Worm (Caenorhabditis elegans): ENCODE results near the gene C17B7.10.
A peak's percentile ranks its signal among the peaks of the same experiment; 100 is the strongest.

C17B7.10 gene

ce11 chrV:3320432-3320831, 21.4 kb downstream of the C17B7.10 start, which contains the start of gene C17B7.14:
Gene C17B7.14, minus strand, starts transcription at chrV:3320532.
- no peak for TF ChIP-seq fkh-3 (tag; optimal IDR thresholded peaks at IDR 0.05)
- no peak for TF ChIP-seq ZK185.1 (tag; optimal IDR thresholded peaks at IDR 0.05; ENCODE audit: poor library complexity, severe bottlenecking)
- TF ChIP-seq ztf-25 (GFP tag; IDR thresholded peaks at IDR 0.05), result no peak
- TF ChIP-seq die-1 (tag; optimal IDR thresholded peaks at IDR 0.05), result no peak
- no peak for TF ChIP-seq bed-1 (GFP tag; IDR thresholded peaks at IDR 0.05)
- TF ChIP-seq Y53F4B.3 (GFP tag; IDR thresholded peaks at IDR 0.05), result no peak
- TF ChIP-seq ceh-27 (GFP tag; optimal IDR thresholded peaks at IDR 0.05), result no peak
- TF ChIP-seq ets-4 (GFP tag; optimal IDR thresholded peaks at IDR 0.05), result no peak
- no peak for TF ChIP-seq B0336.3 (GFP tag; IDR thresholded peaks at IDR 0.05)
- TF ChIP-seq egl-18 (GFP tag; IDR thresholded peaks at IDR 0.05), result no peak
- TF ChIP-seq unc-130 (GFP tag; optimal IDR thresholded peaks at IDR 0.05), result no peak
- TF ChIP-seq Y53G8AR.9 (GFP tag; conservative IDR thresholded peaks at IDR 0.05), result no peak

ce11 chrV:3320005-3320404, 21.8 kb downstream of the C17B7.10 start, which contains the start of gene F35F10.14:
Gene F35F10.14, minus strand, starts transcription at chrV:3320105.
- TF ChIP-seq ztf-28 (GFP tag; IDR thresholded peaks at IDR 0.05) (0 out of 2 replicates have a peak, but pooled peaks have one; percentile 26), lir-1 (GFP tag; conservative IDR thresholded peaks at IDR 0.05) (no peak), ztf-25 (GFP tag; IDR thresholded peaks at IDR 0.05) (no peak)

- TF ChIP-seq madf-6 (GFP tag; IDR thresholded peaks at IDR 0.05) (no peak), efl-1 (GFP tag; optimal IDR thresholded peaks at IDR 0.05) (no peak), T26A5.8 (tag; optimal IDR thresholded peaks at IDR 0.05) (no peak)
Measured at ce11 chrV:3318975-3319374, 22.8 kb downstream of the C17B7.10 start, which contains the start of gene F35F10.13. Gene F35F10.13, minus strand, starts transcription at chrV:3319075.

- no peak for TF ChIP-seq nhr-120 (GFP tag; IDR thresholded peaks at IDR 0.05)
- TF ChIP-seq fkh-3 (tag; optimal IDR thresholded peaks at IDR 0.05), result no peak
- TF ChIP-seq madf-3 (GFP tag; IDR thresholded peaks at IDR 0.05), result 0 out of 2 replicates have a peak, but pooled peaks have one; percentile 50
- TF ChIP-seq bed-1 (GFP tag; IDR thresholded peaks at IDR 0.05), result 0 out of 2 replicates have a peak, but pooled peaks have one; percentile 84
Measured at ce11 chrV:3316108-3316507, 25.7 kb downstream of the C17B7.10 start, which contains the start of gene F35F10.1. Gene F35F10.1, plus strand, starts transcription at chrV:3316307.

- TF ChIP-seq attf-3 (GFP tag; conservative IDR thresholded peaks at IDR 0.05), result peak; percentile 42
- peak; percentile 97 for TF ChIP-seq dox-1 (GFP tag; IDR thresholded peaks at IDR 0.05)
- no peak for TF ChIP-seq ama-1 (optimal IDR thresholded peaks at IDR 0.05)
- no peak for TF ChIP-seq ama-1 (GFP tag; optimal IDR thresholded peaks at IDR 0.05)
- TF ChIP-seq rcor-1 (GFP tag; IDR thresholded peaks at IDR 0.05), result peak; percentile 49; the same call in 1 of the 2 replicates
- TF ChIP-seq chd-7 (tag; optimal IDR thresholded peaks at IDR 0.05), result peak; percentile 8
- peak; percentile 57; the same call in 1 of the 2 replicates for TF ChIP-seq let-526 (GFP tag; IDR thresholded peaks at IDR 0.05)
- TF ChIP-seq madf-3 (GFP tag; IDR thresholded peaks at IDR 0.05), result no peak; the same call in 1 of the 2 replicates
- TF ChIP-seq F55B11.4 (tag; optimal IDR thresholded peaks at IDR 0.05; ENCODE audit: borderline replicate concordance, insufficient read depth), result no peak
- peak; percentile 65 for TF ChIP-seq attf-5 (GFP tag; optimal IDR thresholded peaks at IDR 0.05)
- peak; percentile 21 for TF ChIP-seq ztf-26 (tag; optimal IDR thresholded peaks at IDR 0.05)
- TF ChIP-seq ZK185.1 (tag; optimal IDR thresholded peaks at IDR 0.05; ENCODE audit: poor library complexity, severe bottlenecking), result peak; percentile 51
- peak; percentile 47; the same call in 1 of the 2 replicates for TF ChIP-seq cebp-1 (GFP tag; IDR thresholded peaks at IDR 0.05)
- TF ChIP-seq cebp-1 (tag; optimal IDR thresholded peaks at IDR 0.05), result no peak
- TF ChIP-seq Y56A3A.18 (GFP tag; IDR thresholded peaks at IDR 0.05), result peak; percentile 51; the same call in 1 of the 2 replicates
- TF ChIP-seq hlh-26 (GFP tag; conservative IDR thresholded peaks at IDR 0.05), result no peak
- TF ChIP-seq F33H1.4 (GFP tag; IDR thresholded peaks at IDR 0.05), result no peak
- peak; percentile 73 for TF ChIP-seq nhr-80 (tag; optimal IDR thresholded peaks at IDR 0.05)
- no peak for TF ChIP-seq let-607 (tag; optimal IDR thresholded peaks at IDR 0.05)
- TF ChIP-seq K12H6.12 (tag; optimal IDR thresholded peaks at IDR 0.05), result peak; percentile 52
- TF ChIP-seq ztf-25 (GFP tag; IDR thresholded peaks at IDR 0.05), result no peak
- TF ChIP-seq ceh-27 (GFP tag; optimal IDR thresholded peaks at IDR 0.05), result peak; percentile 63
- TF ChIP-seq F22D6.2 (tag; optimal IDR thresholded peaks at IDR 0.05), result peak; percentile 69
- TF ChIP-seq Y95B8A.8 (GFP tag; IDR thresholded peaks at IDR 0.05), result no peak
- TF ChIP-seq lin-54 (GFP tag; optimal IDR thresholded peaks at IDR 0.05), result peak; percentile 32
- no peak for TF ChIP-seq ceh-79 (tag; optimal IDR thresholded peaks at IDR 0.05)
- peak; percentile 52; the same call in 1 of the 2 replicates for TF ChIP-seq hmg-20 (GFP tag; IDR thresholded peaks at IDR 0.05)
Measured at ce11 chrV:3315308-3315707, 26.5 kb downstream of the C17B7.10 start, which contains the start of gene arrd-19. Gene arrd-19, minus strand, starts transcription at chrV:3315516.

Data from whole organism, young adult.